Worm (Caenorhabditis elegans): ENCODE results near the gene ttbk-5.

The ttbk-5 gene

ce11 chrIV:10140143-10140542 lies 49.7 kb downstream of the ttbk-5 start, which contains the start of gene gst-3:
Gene gst-3 (minus strand): TSS chrIV:10140243.
- TF ChIP-seq snu-23 (GFP tag; optimal IDR thresholded peaks at IDR 0.05) (no peak), pqm-1 (tag; optimal IDR thresholded peaks at IDR 0.05) (no peak), mef-2 (tag; optimal IDR thresholded peaks at IDR 0.05) (no peak), hpl-2 (GFP tag; optimal IDR thresholded peaks at IDR 0.05) (no peak), hlh-4 (tag; optimal IDR thresholded peaks at IDR 0.05) (no peak), pax-3 (tag; optimal IDR thresholded peaks at IDR 0.05) (no peak), lin-14 (GFP tag; optimal IDR thresholded peaks at IDR 0.05) (no peak), sptf-1 (tag; optimal IDR thresholded peaks at IDR 0.05) (no peak)
